Worm (Caenorhabditis elegans): Measurements from ENCODE around the gene F09E5.3.

Gene F09E5.3

DNA sequence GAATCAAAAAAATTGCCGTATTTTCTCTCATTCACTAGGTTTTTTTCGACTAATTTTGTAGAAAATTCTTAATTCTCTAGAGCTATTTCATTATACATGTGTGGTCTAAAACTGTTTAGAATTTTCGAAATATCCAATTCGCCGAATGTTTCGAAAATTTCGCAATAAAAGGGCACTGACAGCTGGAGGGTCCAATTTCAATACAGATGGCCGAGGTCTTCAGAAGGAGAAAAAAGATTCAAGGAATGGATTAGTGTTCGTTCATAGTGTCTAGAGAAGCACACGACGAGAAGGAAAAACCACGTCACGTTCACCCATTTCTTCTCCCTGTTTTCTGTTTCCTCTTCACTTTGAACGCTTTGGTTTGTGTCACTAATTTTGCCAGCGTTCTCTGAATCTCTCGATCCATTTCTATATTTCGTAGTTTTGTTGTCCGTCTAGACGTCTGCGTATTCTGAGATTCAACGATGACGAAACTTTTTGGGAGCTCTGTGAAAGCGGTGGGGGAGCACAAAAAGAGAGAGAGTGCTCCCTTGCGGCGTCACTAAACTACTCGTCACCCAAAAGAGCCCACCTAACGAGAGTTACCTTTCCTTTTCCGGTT is 47.7 kb upstream of the F09E5.3 start:
- TF ChIP-seq mcd-1 (GFP tag; IDR thresholded peaks at IDR 0.05) (0 out of 2 replicates have a peak, but pooled peaks have one; percentile 16), snpc-1.3 (tag; optimal IDR thresholded peaks at IDR 0.05; ENCODE audit: insufficient read depth) (no peak), ZK185.1 (tag; optimal IDR thresholded peaks at IDR 0.05; ENCODE audit: poor library complexity, severe bottlenecking) (peak; percentile 32), B0261.1 (tag; optimal IDR thresholded peaks at IDR 0.05) (no peak), snpc-4 (GFP tag; optimal IDR thresholded peaks at IDR 0.05) (no peak), snpc-4 (tag; optimal IDR thresholded peaks at IDR 0.05) (peak in 1 of 4 experiments; percentile 8), xnd-1 (tag; optimal IDR thresholded peaks at IDR 0.05) (no peak), somi-1 (GFP tag; optimal IDR thresholded peaks at IDR 0.05) (no peak), lin-35 (GFP tag; optimal IDR thresholded peaks at IDR 0.05) (peak in 1 of 3 experiments; percentile 55), atf-7 (tag; optimal IDR thresholded peaks at IDR 0.05) (peak; percentile 18), repo-1 (tag; optimal IDR thresholded peaks at IDR 0.05) (no peak), bed-2 (GFP tag; IDR thresholded peaks at IDR 0.05) (no peak), madf-3 (GFP tag; IDR thresholded peaks at IDR 0.05) (no peak), mxl-1 (tag; optimal IDR thresholded peaks at IDR 0.05) (no peak), ztf-26 (tag; optimal IDR thresholded peaks at IDR 0.05) (no peak), lin-40 (tag; optimal IDR thresholded peaks at IDR 0.05) (peak; percentile 31), nfyb-1 (GFP tag; IDR thresholded peaks at IDR 0.05) (0 out of 2 replicates have a peak, but pooled peaks have one; percentile 29), madf-6 (GFP tag; IDR thresholded peaks at IDR 0.05) (no peak), chd-7 (tag; optimal IDR thresholded peaks at IDR 0.05) (peak; percentile 28), lin-26 (GFP tag; IDR thresholded peaks at IDR 0.05) (no peak), D2030.7 (GFP tag; IDR thresholded peaks at IDR 0.05) (no peak), mel-28 (tag; optimal IDR thresholded peaks at IDR 0.05; ENCODE audit: borderline replicate concordance) (no peak), madf-8 (GFP tag; conservative IDR thresholded peaks at IDR 0.05) (no peak), cebp-2 (GFP tag; IDR thresholded peaks at IDR 0.05) (no peak), hlh-12 (tag; optimal IDR thresholded peaks at IDR 0.05) (no peak), nfya-1 (tag; optimal IDR thresholded peaks at IDR 0.05; ENCODE audit: borderline replicate concordance, insufficient read depth) (no peak), lir-1 (GFP tag; conservative IDR thresholded peaks at IDR 0.05) (no peak), K11D2.4 (GFP tag; IDR thresholded peaks at IDR 0.05) (0 out of 2 replicates have a peak, but pooled peaks have one; percentile 38), hrde-1 (tag; optimal IDR thresholded peaks at IDR 0.05; ENCODE audit: borderline replicate concordance) (no peak), nhr-27 (tag; optimal IDR thresholded peaks at IDR 0.05) (no peak), K12H6.12 (tag; optimal IDR thresholded peaks at IDR 0.05) (peak; percentile 79), cebp-1 (GFP tag; IDR thresholded peaks at IDR 0.05) (no peak), cebp-1 (tag; optimal IDR thresholded peaks at IDR 0.05) (peak; percentile 95), nhr-80 (tag; optimal IDR thresholded peaks at IDR 0.05) (peak; percentile 53), tbp1 (GFP tag; optimal IDR thresholded peaks at IDR 0.05) (peak; percentile 11), ceh-27 (GFP tag; optimal IDR thresholded peaks at IDR 0.05) (peak; percentile 19), ztf-22 (GFP tag; optimal IDR thresholded peaks at IDR 0.05) (no peak), F55B11.4 (tag; optimal IDR thresholded peaks at IDR 0.05; ENCODE audit: borderline replicate concordance, insufficient read depth) (no peak), zfh-2 (GFP tag; conservative IDR thresholded peaks at IDR 0.05) (peak; percentile 56; the same call in 1 of the 2 replicates), efl-1 (GFP tag; optimal IDR thresholded peaks at IDR 0.05) (no peak), mes-4 (tag; optimal IDR thresholded peaks at IDR 0.05) (no peak), hmg-1.2 (GFP tag; IDR thresholded peaks at IDR 0.05) (peak; percentile 85), attf-5 (GFP tag; optimal IDR thresholded peaks at IDR 0.05) (peak; percentile 21), fkh-3 (tag; optimal IDR thresholded peaks at IDR 0.05) (no peak), B0336.3 (GFP tag; IDR thresholded peaks at IDR 0.05) (no peak)

Measured in whole organism, young adult.